Fruit fly (Drosophila melanogaster) whole organism, embryonic: ENCODE measurements around the gene Ir75d.

Experiments
- CG10431 ChIP-seq: fragments of 200-800 bp; sonication (Bioruptor generic); optimal IDR thresholded peaks from 3 replicates; lab custom pipeline; 2018; ENCODE audit warnings: missing biosample characterization, mild to moderate bottlenecking, missing genetic modification characterization
- CG11247 ChIP-seq: fragments of 200-800 bp; sonication (Bioruptor generic); IDR thresholded peaks from 2 replicates; pipeline ENCODE4 v1.3.6; 2022; ENCODE audit warnings: missing biosample characterization, missing genetic modification characterization
- CG13123 ChIP-seq: fragments of 200-800 bp; sonication (Bioruptor generic); optimal IDR thresholded peaks from 2 replicates; lab custom pipeline; 2016; ENCODE audit warnings: missing biosample characterization, missing genetic modification characterization
- CG15011 ChIP-seq: fragments of 200-800 bp; sonication (Bioruptor generic); optimal IDR thresholded peaks from 3 replicates; lab custom pipeline; 2018; ENCODE audit warnings: missing biosample characterization, mild to moderate bottlenecking, missing genetic modification characterization
- CG15479 ChIP-seq: fragments of 200-800 bp; sonication (Bioruptor generic); optimal IDR thresholded peaks from 3 replicates; lab custom pipeline; 2019; ENCODE audit warnings: missing biosample characterization, mild to moderate bottlenecking, missing genetic modification characterization, moderate library complexity
- CG17186 ChIP-seq: fragments of 200-800 bp; sonication (Bioruptor generic); optimal IDR thresholded peaks from 3 replicates; lab custom pipeline; 2017; ENCODE audit warnings: missing biosample characterization, missing genetic modification reagents, missing genetic modification characterization
- CG17912 ChIP-seq: fragments of 200-800 bp; sonication (Bioruptor generic); optimal IDR thresholded peaks from 2 replicates; lab custom pipeline; 2018; ENCODE audit warnings: missing biosample characterization, mild to moderate bottlenecking, missing genetic modification characterization
- CG18476 ChIP-seq: fragments of 200-800 bp; sonication (Bioruptor generic); optimal IDR thresholded peaks from 2 replicates; lab custom pipeline; 2016; ENCODE audit warnings: missing biosample characterization, mild to moderate bottlenecking, missing genetic modification characterization
- CG2129 ChIP-seq: fragments of 200-800 bp; sonication (Bioruptor generic); IDR thresholded peaks from 2 replicates; pipeline ENCODE4 v1.3.6; 2022; ENCODE audit warnings: missing biosample characterization, missing genetic modification characterization; ENCODE audit not compliant: partially characterized antibody
- CG30020 ChIP-seq: fragments of 200-800 bp; optimal IDR thresholded peaks from 2 replicates; lab custom pipeline; 2019; ENCODE audit warnings: missing biosample characterization, mild to moderate bottlenecking, missing genetic modification characterization, moderate library complexity
- CG30431 ChIP-seq: fragments of 200-800 bp; sonication (Bioruptor generic); optimal IDR thresholded peaks from 2 replicates; lab custom pipeline; 2017; ENCODE audit warnings: missing biosample characterization, missing genetic modification characterization
- CG4617 ChIP-seq: fragments of 200-800 bp; sonication (Bioruptor generic); optimal IDR thresholded peaks from 3 replicates; lab custom pipeline; 2016; ENCODE audit warnings: missing biosample characterization, missing genetic modification characterization, borderline replicate concordance
- CG5180 ChIP-seq: fragments of 200-800 bp; sonication (Bioruptor generic); optimal IDR thresholded peaks from 3 replicates; lab custom pipeline; 2017; ENCODE audit warnings: missing biosample characterization, missing genetic modification characterization, mild to moderate bottlenecking, moderate library complexity, missing genetic modification reagents
- CG6765 ChIP-seq: fragments of 200-800 bp; sonication (Bioruptor generic); optimal IDR thresholded peaks from 3 replicates; lab custom pipeline; 2017; ENCODE audit warnings: missing biosample characterization, mild to moderate bottlenecking, missing genetic modification characterization
- CG7839 ChIP-seq: fragments of 200-800 bp; sonication (Bioruptor generic); optimal IDR thresholded peaks from 3 replicates; lab custom pipeline; 2018; ENCODE audit warnings: missing biosample characterization, mild to moderate bottlenecking, missing genetic modification characterization, moderate library complexity
- CG8944 ChIP-seq: fragments of 200-800 bp; sonication (Bioruptor generic); optimal IDR thresholded peaks from 3 replicates; lab custom pipeline; 2016; ENCODE audit warnings: missing biosample characterization, missing genetic modification characterization
- CHES-1-like ChIP-seq: fragments of 200-800 bp; sonication (Bioruptor generic); optimal IDR thresholded peaks from 2 replicates; lab custom pipeline; 2016; ENCODE audit warnings: missing biosample characterization, missing genetic modification characterization
- Ets65A ChIP-seq: fragments of 200-800 bp; sonication (Bioruptor generic); peaks from one replicate; lab custom pipeline; 2016; ENCODE audit warnings: missing biosample characterization, missing genetic modification characterization
- Ets97D ChIP-seq: fragments of 200-800 bp; sonication (Bioruptor generic); optimal IDR thresholded peaks from 3 replicates; lab custom pipeline; 2016; ENCODE audit warnings: missing biosample characterization, missing genetic modification characterization
- HLH54F ChIP-seq: fragments of 200-800 bp; sonication (Bioruptor generic); optimal IDR thresholded peaks from 3 replicates; lab custom pipeline; 2016; ENCODE audit warnings: missing biosample characterization, missing genetic modification characterization
- Hey ChIP-seq: fragments of 200-800 bp; sonication (Bioruptor generic); optimal IDR thresholded peaks from 3 replicates; lab custom pipeline; 2018; ENCODE audit warnings: missing biosample characterization, mild to moderate bottlenecking, missing genetic modification characterization
- Hr51 ChIP-seq, 2 experiments: fragments of 200-800 bp; sonication (Bioruptor generic); optimal IDR thresholded peaks; 2 replicates in 1 of 2; 3 replicates in 1 of 2; lab custom pipeline; 2016 to 2018; ENCODE audit warnings: missing biosample characterization in 2 of 2, missing genetic modification characterization in 2 of 2, mild to moderate bottlenecking in 1 of 2, moderate library complexity in 1 of 2
- MTF-1 ChIP-seq: fragments of 200-800 bp; sonication (Bioruptor generic); optimal IDR thresholded peaks from 2 replicates; lab custom pipeline; 2018; ENCODE audit warnings: missing biosample characterization, mild to moderate bottlenecking, missing genetic modification characterization, borderline replicate concordance
- Med ChIP-seq: fragments of 200-800 bp; sonication (Bioruptor generic); peaks from one replicate; lab custom pipeline; 2016; ENCODE audit warnings: missing biosample characterization, missing genetic modification characterization, mild to moderate bottlenecking, inconsistent platforms, moderate library complexity
- Mrtf ChIP-seq: fragments of 200-800 bp; sonication (Bioruptor generic); IDR thresholded peaks from 3 replicates; pipeline ENCODE4 v1.3.6; 2022; ENCODE audit warnings: missing biosample characterization, missing genetic modification characterization
- NK7.1 ChIP-seq: fragments of 200-800 bp; sonication (Bioruptor generic); optimal IDR thresholded peaks from 3 replicates; lab custom pipeline; 2016; ENCODE audit warnings: missing biosample characterization, missing genetic modification characterization
- Side ChIP-seq: fragments of 200-800 bp; sonication (Bioruptor generic); optimal IDR thresholded peaks from 2 replicates; lab custom pipeline; 2016; ENCODE audit warnings: missing biosample characterization, missing genetic modification characterization
- az2 ChIP-seq: fragments of 200-800 bp; sonication (Bioruptor generic); optimal IDR thresholded peaks from 3 replicates; lab custom pipeline; 2016; ENCODE audit warnings: missing biosample characterization, missing genetic modification characterization
- chn ChIP-seq: fragments of 200-800 bp; sonication (Bioruptor generic); optimal IDR thresholded peaks from 2 replicates; lab custom pipeline; 2016; ENCODE audit warnings: missing biosample characterization, missing genetic modification characterization
- croc ChIP-seq: fragments of 200-800 bp; sonication (Bioruptor generic); conservative IDR thresholded peaks from 3 replicates; pipeline ENCODE4 v1.3.6; 2022; ENCODE audit warnings: missing biosample characterization, missing genetic modification characterization
- emc ChIP-seq: fragments of 200-800 bp; sonication (Bioruptor generic); optimal IDR thresholded peaks from 2 replicates; lab custom pipeline; 2016; ENCODE audit warnings: missing biosample characterization, missing genetic modification characterization
- ems ChIP-seq: fragments of 200-800 bp; sonication (Bioruptor generic); optimal IDR thresholded peaks from 3 replicates; lab custom pipeline; 2016; ENCODE audit warnings: missing biosample characterization, missing genetic modification characterization
- fd64A ChIP-seq: fragments of 200-800 bp; sonication (Bioruptor generic); optimal IDR thresholded peaks from 3 replicates; lab custom pipeline; 2018; ENCODE audit warnings: missing biosample characterization, mild to moderate bottlenecking, missing genetic modification characterization
- fd96Cb ChIP-seq: fragments of 200-800 bp; sonication (Bioruptor generic); optimal IDR thresholded peaks from 2 replicates; lab custom pipeline; 2018; ENCODE audit warnings: missing biosample characterization, mild to moderate bottlenecking, missing genetic modification characterization, moderate library complexity
- fu2 ChIP-seq: fragments of 200-800 bp; sonication (Bioruptor generic); optimal IDR thresholded peaks from 2 replicates; lab custom pipeline; 2016; ENCODE audit warnings: missing biosample characterization, missing genetic modification characterization
- gcm2 ChIP-seq: fragments of 200-800 bp; sonication (Bioruptor generic); optimal IDR thresholded peaks from 2 replicates; lab custom pipeline; 2016; ENCODE audit warnings: missing biosample characterization, missing genetic modification characterization
- ind ChIP-seq: fragments of 200-800 bp; sonication (Bioruptor generic); optimal IDR thresholded peaks from 3 replicates; lab custom pipeline; 2016; ENCODE audit warnings: missing biosample characterization, missing genetic modification characterization
- kah ChIP-seq: fragments of 200-800 bp; sonication (Bioruptor generic); optimal IDR thresholded peaks from 2 replicates; lab custom pipeline; 2018; ENCODE audit warnings: missing biosample characterization, mild to moderate bottlenecking, missing genetic modification characterization
- mld ChIP-seq: fragments of 200-800 bp; sonication (Bioruptor generic); IDR thresholded peaks from 3 replicates; pipeline ENCODE4 v1.3.6; 2022; ENCODE audit warnings: missing biosample characterization, missing genetic modification characterization; ENCODE audit not compliant: partially characterized antibody
- nau ChIP-seq: fragments of 200-800 bp; sonication (Bioruptor generic); optimal IDR thresholded peaks from 3 replicates; lab custom pipeline; 2017; ENCODE audit warnings: missing biosample characterization, mild to moderate bottlenecking, missing genetic modification characterization, missing genetic modification reagents
- nerfin-2 ChIP-seq: fragments of 200-800 bp; sonication (Bioruptor generic); IDR thresholded peaks from 2 replicates; pipeline ENCODE4 v1.3.6; 2022; ENCODE audit warnings: missing biosample characterization, missing genetic modification characterization; ENCODE audit not compliant: partially characterized antibody
- oc ChIP-seq: fragments of 200-800 bp; sonication (Bioruptor generic); optimal IDR thresholded peaks from 2 replicates; lab custom pipeline; 2018; ENCODE audit warnings: missing biosample characterization, mild to moderate bottlenecking, missing genetic modification characterization, moderate library complexity
- otp ChIP-seq: fragments of 200-800 bp; sonication (Bioruptor generic); IDR thresholded peaks from 3 replicates; pipeline ENCODE4, ENCODE4 v1.3.6; 2022; ENCODE audit warnings: missing biosample characterization, missing genetic modification characterization
- ro ChIP-seq: fragments of 200-800 bp; sonication (Bioruptor generic); IDR thresholded peaks from 2 replicates; pipeline ENCODE4 v1.3.6; 2022; ENCODE audit warnings: missing biosample characterization, missing genetic modification characterization
- sug ChIP-seq: fragments of 200-800 bp; optimal IDR thresholded peaks from 2 replicates; lab custom pipeline; 2019; ENCODE audit warnings: missing biosample characterization, mild to moderate bottlenecking, missing genetic modification characterization, moderate library complexity
- toy ChIP-seq: fragments of 200-800 bp; sonication (Bioruptor generic); IDR thresholded peaks from 2 replicates; pipeline ENCODE4 v1.3.6; 2022; ENCODE audit warnings: missing biosample characterization, missing genetic modification characterization
- trh ChIP-seq: fragments of 200-800 bp; sonication (Bioruptor generic); optimal IDR thresholded peaks from 2 replicates; lab custom pipeline; 2016; ENCODE audit warnings: missing biosample characterization, missing genetic modification characterization
- ttk ChIP-seq: fragments of 200-800 bp; sonication (Bioruptor generic); IDR thresholded peaks from 2 replicates; pipeline ENCODE4 v2.1.2; 2022; ENCODE audit warnings: missing biosample characterization, missing genetic modification characterization
- vnd ChIP-seq: fragments of 200-800 bp; sonication (Bioruptor generic); IDR thresholded peaks from 3 replicates; pipeline ENCODE4 v1.3.6; 2022; ENCODE audit warnings: missing biosample characterization, missing genetic modification characterization; ENCODE audit not compliant: partially characterized antibody

Gene Ir75d

dm6 chr3L:18869035-18869826, 41.8 kb downstream of the Ir75d start, which contains the start of gene Grx1 (continued):
- TF ChIP-seq Mrtf (no peak), mld (no peak), vnd (no peak), chn (no peak), NK7.1 (GFP tag; lab: Kevin White, UChicago) (no peak), nerfin-2 (no peak), CG30431 (GFP tag; lab: Kevin White, UChicago) (no peak), ind (GFP tag; lab: Kevin White, UChicago) (peak; percentile 66), toy (GFP tag; lab: Robert Waterston, UW) (no peak), MTF-1 (no peak), croc (no peak), CG7839 (tag; lab: Kevin White, UChicago) (peak; percentile 53), CG30020 (tag; lab: Kevin White, UChicago) (peak; percentile 61), fu2 (GFP tag; lab: Kevin White, UChicago) (no peak), fd96Cb (tag; lab: Kevin White, UChicago) (peak; percentile 32), Hey (tag; lab: Kevin White, UChicago) (no peak), kah (peak; percentile 5), CG10431 (GFP tag; lab: Kevin White, UChicago) (no peak), CG4617 (GFP tag; lab: Kevin White, UChicago) (peak; percentile 54), CG17186 (GFP tag; lab: Kevin White, UChicago) (peak; percentile 9), HLH54F (peak; percentile 38), CG15479 (GFP tag; lab: Kevin White, UChicago) (no peak), sug (tag; lab: Kevin White, UChicago) (peak; percentile 55), trh (GFP tag; lab: Kevin White, UChicago) (no peak), Hr51 (GFP tag; optimal IDR thresholded peaks at IDR 0.05; lab: Kevin White, UChicago) (peak; percentile 16 to 64), ro (GFP tag; lab: Robert Waterston, UW) (no peak), nau (no peak), CG5180 (GFP tag; lab: Kevin White, UChicago) (peak; percentile 6), CG15011 (GFP tag; lab: Kevin White, UChicago) (peak; percentile 16), Med (GFP tag; lab: Kevin White, UChicago) (peak; percentile 83), CG11247 (GFP tag; lab: Robert Waterston, UW) (no peak), CG13123 (GFP tag; lab: Kevin White, UChicago) (peak; percentile 21), CG2129 (no peak), CG17912 (no peak), az2 (peak; percentile 69), gcm2 (GFP tag; lab: Kevin White, UChicago) (no peak), ttk (GFP tag; lab: Robert Waterston, UW) (no peak), Ets65A (GFP tag; lab: Kevin White, UChicago) (peak; percentile 95), CHES-1-like (GFP tag; lab: Kevin White, UChicago) (no peak), fd64A (GFP tag; lab: Kevin White, UChicago) (peak; percentile 7), CG8944 (GFP tag; lab: Kevin White, UChicago) (peak; percentile 4), otp (GFP tag; lab: Robert Waterston, UW) (no peak), CG18476 (GFP tag; lab: Kevin White, UChicago) (peak; percentile 54), emc (GFP tag; lab: Kevin White, UChicago) (no peak), Side (GFP tag; lab: Kevin White, UChicago) (no peak), ems (GFP tag; lab: Kevin White, UChicago) (peak; percentile 36), oc (peak; percentile 0), CG6765 (peak; percentile 61), Ets97D (GFP tag; lab: Kevin White, UChicago) (peak; percentile 14)
